Worm (Caenorhabditis elegans): ENCODE data around the gene mif-1.
"Not testable (repeated sequence)": the region's sequence is repeated elsewhere in the genome, so short reads cannot be mapped to it uniquely, and the experiment has no call there.

The mif-1 gene

DNA sequence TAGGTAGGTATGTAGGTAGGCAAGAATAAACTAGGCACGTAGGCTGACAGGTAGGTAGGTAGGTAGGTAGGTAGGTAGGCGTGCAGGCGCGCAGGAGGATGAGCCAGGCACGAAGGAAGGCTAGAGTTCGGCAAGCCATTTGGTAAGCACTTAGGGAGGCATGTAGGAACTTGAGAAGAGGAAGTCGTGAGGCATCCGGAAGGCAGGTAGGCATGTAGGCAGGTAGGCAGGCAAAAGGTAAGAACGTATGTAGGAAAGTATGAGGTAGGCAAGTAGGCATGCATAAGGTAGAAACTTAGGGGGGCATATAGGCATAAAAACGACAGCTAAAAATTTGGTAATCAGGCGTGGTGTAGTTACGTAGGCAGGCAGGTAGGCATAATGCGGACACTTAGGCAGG is 28.2 kb downstream of the mif-1 start:
- TF ChIP-seq ceh-83 (GFP tag; optimal IDR thresholded peaks at IDR 0.05) (no peak), mab-5 (tag; optimal IDR thresholded peaks at IDR 0.05) (no peak), lin-13 (tag; optimal IDR thresholded peaks at IDR 0.05) (no peak), sptf-1 (tag; optimal IDR thresholded peaks at IDR 0.05) (peak; percentile 42), unc-62 (GFP tag; optimal IDR thresholded peaks at IDR 0.05) (no peak), cnd-1 (tag; optimal IDR thresholded peaks at IDR 0.05) (no peak), pha-4 (tag; optimal IDR thresholded peaks at IDR 0.05) (no peak)

DNA sequence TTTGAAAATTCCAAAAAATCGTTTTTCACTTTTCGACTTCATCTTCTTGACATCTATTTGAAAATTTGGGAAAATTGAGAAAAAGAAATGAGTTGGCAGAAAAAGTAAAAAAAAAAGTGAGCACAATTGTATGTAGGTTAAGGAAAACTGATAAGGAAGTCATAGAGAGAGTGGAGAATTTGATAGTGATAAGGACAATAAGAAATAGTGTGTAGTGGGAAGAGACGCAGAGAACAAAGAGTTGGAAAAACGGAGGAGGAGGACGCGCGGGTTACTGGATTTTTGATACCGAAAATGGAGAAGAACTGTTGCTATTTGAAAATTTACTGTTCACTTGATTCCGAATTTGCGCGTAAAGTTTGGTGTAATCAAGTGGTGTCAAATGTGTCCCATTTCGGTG is 30.8 kb downstream of the mif-1 start, which contains the start of gene Y56A3A.6:
Gene Y56A3A.6, minus strand, starts transcription at position 53 of the 400 bp plus-strand sequence.
- no peak for TF ChIP-seq hlh-1 (tag; optimal IDR thresholded peaks at IDR 0.05)
- TF ChIP-seq lin-32 (GFP tag; optimal IDR thresholded peaks at IDR 0.05) = no peak
- no peak for TF ChIP-seq elt-3 (tag; optimal IDR thresholded peaks at IDR 0.05)

- TF ChIP-seq flh-1 (GFP tag; optimal IDR thresholded peaks at IDR 0.05) (no peak), sem-2 (GFP tag; optimal IDR thresholded peaks at IDR 0.05) (no peak), nhr-28 (tag; optimal IDR thresholded peaks at IDR 0.05) (no peak), drap-1 (GFP tag; optimal IDR thresholded peaks at IDR 0.05) (no peak), unc-62 (GFP tag; optimal IDR thresholded peaks at IDR 0.05) (no peak), hlh-1 (tag; optimal IDR thresholded peaks at IDR 0.05) (no peak), lsy-2 (tag; optimal IDR thresholded peaks at IDR 0.05) (no peak), ceh-83 (GFP tag; optimal IDR thresholded peaks at IDR 0.05) (no peak), mab-5 (tag; optimal IDR thresholded peaks at IDR 0.05) (no peak), snpc-4 (tag; optimal IDR thresholded peaks at IDR 0.05) (no peak), unc-120 (tag; optimal IDR thresholded peaks at IDR 0.05; ENCODE audit: poor library complexity, severe bottlenecking) (no peak), elt-1 (tag; optimal IDR thresholded peaks at IDR 0.05; ENCODE audit: borderline replicate concordance, insufficient read depth) (no peak), tbx-8 (GFP tag; optimal IDR thresholded peaks at IDR 0.05) (no peak), ham-2 (GFP tag; optimal IDR thresholded peaks at IDR 0.05) (no peak)
Observed at ce11 chrIII:11881549-11881948, 33.6 kb downstream of the mif-1 start.

DNA sequence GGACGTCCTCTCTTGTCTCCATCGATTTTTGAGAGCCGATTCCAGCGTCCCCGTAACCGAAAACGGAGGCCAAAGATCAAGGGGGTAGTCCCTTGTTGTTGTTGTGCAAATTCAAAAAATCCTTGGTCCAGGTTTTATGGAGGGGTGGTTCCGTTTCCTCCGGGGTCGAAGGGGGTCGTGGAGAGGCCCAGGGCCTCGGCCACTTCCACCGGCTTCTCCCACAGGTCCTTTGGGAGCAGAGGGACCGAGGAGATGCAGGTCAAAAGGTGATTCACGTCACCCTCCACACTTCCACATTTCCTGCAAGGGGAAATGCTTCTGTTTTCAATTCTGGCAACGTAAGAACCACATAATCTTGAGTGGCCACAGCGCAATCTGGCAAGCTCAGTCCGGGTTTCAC is 35.7 kb downstream of the mif-1 start, which contains the start of gene fbxb-22:
Gene fbxb-22, minus strand, starts transcription at position 61 of the 400 bp plus-strand sequence.
- not testable (repeated sequence) for TF ChIP-seq sem-2 (GFP tag; optimal IDR thresholded peaks at IDR 0.05); ceh-39 (tag; optimal IDR thresholded peaks at IDR 0.05); mab-5 (tag; optimal IDR thresholded peaks at IDR 0.05)

DNA sequence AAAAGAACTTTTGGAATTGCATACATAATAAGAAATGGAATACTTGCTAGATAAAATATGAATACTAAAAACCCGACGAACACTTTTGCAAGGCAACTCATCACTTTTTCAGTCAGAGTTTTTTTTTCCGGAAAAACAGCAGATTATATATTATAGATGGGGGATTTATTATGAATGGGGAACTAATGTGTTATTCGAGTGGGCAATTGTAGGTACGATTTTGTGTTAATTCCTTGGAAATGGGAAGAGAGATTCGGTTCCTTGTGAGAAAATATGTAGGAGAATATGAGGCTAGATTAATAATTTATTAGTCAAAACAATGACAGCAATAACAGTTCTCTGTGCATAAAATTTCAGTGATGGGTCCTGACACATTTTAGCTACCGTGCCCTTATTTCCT is 43.4 kb downstream of the mif-1 start, which contains the start of gene faah-5:
Gene faah-5, minus strand, starts transcription at position 101 of the 400 bp plus-strand sequence.
- TF ChIP-seq mab-5 (tag; optimal IDR thresholded peaks at IDR 0.05) = no peak
- no peak for TF ChIP-seq nhr-76 (tag; optimal IDR thresholded peaks at IDR 0.05)
- TF ChIP-seq sem-2 (GFP tag; optimal IDR thresholded peaks at IDR 0.05) = no peak
- TF ChIP-seq lin-13 (tag; optimal IDR thresholded peaks at IDR 0.05) = no peak
- no peak for TF ChIP-seq ceh-83 (GFP tag; optimal IDR thresholded peaks at IDR 0.05)
- no peak for TF ChIP-seq blmp-1 (tag; optimal IDR thresholded peaks at IDR 0.05)
- no peak for TF ChIP-seq unc-39 (tag; optimal IDR thresholded peaks at IDR 0.05)

- TF ChIP-seq ham-2 (GFP tag; optimal IDR thresholded peaks at IDR 0.05) (no peak), cnd-1 (tag; optimal IDR thresholded peaks at IDR 0.05) (no peak), lsy-2 (tag; optimal IDR thresholded peaks at IDR 0.05) (no peak)
Observed at ce11 chrIII:11892939-11893338, 45.0 kb downstream of the mif-1 start, which contains the start of gene Y56A3A.41. TSS of gene Y56A3A.41 (minus strand) at chrIII:11893039.

DNA sequence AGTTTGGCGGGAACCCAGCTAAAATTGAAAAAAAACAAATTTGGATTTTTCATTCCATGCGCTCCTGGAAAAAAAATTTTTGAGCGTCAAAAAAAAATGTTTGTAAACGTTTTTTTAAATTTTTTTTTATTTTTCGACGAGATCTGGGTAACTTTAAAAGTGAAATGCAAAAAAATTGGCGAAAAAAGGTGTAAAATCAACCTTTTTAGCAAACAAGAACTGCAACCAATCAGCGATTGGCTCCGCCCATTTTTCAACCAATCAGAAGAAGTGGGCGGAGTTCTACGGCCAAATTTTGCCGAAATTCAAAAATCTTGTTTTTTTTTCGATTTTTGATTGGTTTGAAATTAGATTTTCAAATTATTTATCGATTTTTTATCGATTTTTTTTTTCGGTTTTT is 47.6 kb downstream of the mif-1 start:
- no peak for TF ChIP-seq unc-62 (GFP tag; optimal IDR thresholded peaks at IDR 0.05)

DNA sequence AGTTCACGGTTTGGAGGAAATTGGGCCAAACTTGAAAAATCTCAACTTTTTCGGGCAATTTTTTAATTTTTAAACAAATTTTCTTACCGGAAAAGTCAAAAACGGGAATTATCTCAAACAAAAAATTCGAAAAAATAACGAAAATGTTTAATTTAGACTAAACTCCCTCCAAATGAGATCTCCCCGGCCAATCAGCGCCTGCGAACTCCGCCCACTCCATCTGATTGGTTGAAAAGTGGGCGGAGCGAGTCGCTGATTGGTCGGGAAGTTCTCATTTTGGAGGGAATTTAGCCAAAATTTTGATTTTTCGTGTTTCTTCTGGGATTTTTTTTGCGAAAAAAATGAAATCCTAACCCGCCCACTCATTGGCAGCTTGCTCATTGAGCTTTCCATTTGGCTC is 48.7 kb downstream of the mif-1 start:
- TF ChIP-seq ztf-11 (tag; optimal IDR thresholded peaks at IDR 0.05) = no peak
- no peak for TF ChIP-seq ceh-83 (GFP tag; optimal IDR thresholded peaks at IDR 0.05)
- no peak for TF ChIP-seq ceh-43 (GFP tag; optimal IDR thresholded peaks at IDR 0.05)
- no peak for TF ChIP-seq blmp-1 (tag; optimal IDR thresholded peaks at IDR 0.05)
- no peak for TF ChIP-seq ces-1 (GFP tag; optimal IDR thresholded peaks at IDR 0.05)
- no peak for TF ChIP-seq M03D4.4 (tag; optimal IDR thresholded peaks at IDR 0.05)
- no peak for TF ChIP-seq mep-1 (tag; optimal IDR thresholded peaks at IDR 0.05)
- TF ChIP-seq lsy-2 (tag; optimal IDR thresholded peaks at IDR 0.05) = no peak

All from whole organism, mixed stage, embryonic.